Fruit fly (Drosophila melanogaster): ENCODE results near the gene Nup43.

DNA sequence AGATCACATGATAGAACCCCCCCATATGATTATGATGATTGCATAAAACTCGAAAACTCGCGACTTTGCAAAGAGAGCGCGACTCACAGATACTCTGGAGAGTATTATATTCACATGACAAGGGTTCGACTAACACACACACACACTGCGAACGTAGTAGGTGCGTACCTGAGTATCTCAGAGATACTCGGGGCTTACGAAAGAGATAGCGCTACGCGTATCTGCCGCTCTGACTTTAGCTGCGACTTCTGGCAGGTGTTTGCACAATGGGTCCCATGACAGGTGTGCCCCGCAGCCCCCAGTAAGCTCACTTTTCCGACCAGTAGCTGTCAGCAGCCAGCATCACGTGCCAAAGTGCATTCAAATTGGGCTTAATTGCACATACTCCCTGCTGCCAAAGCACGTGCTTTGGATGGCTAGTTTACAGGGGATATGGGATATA lies 32.0 kb downstream of the Nup43 start:
- TF ChIP-seq ovo (GFP tag; optimal IDR thresholded peaks at IDR 0.05) (no peak), Mnt (GFP tag; optimal IDR thresholded peaks at IDR 0.05) (peak; percentile 8), tj (GFP tag; optimal IDR thresholded peaks at IDR 0.05) (peak; percentile 35), cnc (optimal IDR thresholded peaks at IDR 0.05) (no peak), CG5204 (GFP tag; optimal IDR thresholded peaks at IDR 0.05) (no peak)

Measured in whole organism, adult.